Fruit fly (Drosophila melanogaster) whole organism: ENCODE data around the gene CG32036.

Experiments used
- CG8478 ChIP-seq: fragments of >200 bp; optimal IDR thresholded peaks from 2 replicates; lab custom pipeline; 2018; ENCODE audit warnings: inconsistent platforms
- Dll ChIP-seq: fragments of >200 bp; optimal IDR thresholded peaks from 2 replicates; lab custom pipeline; 2017
- usp ChIP-seq: fragments of >200 bp; optimal IDR thresholded peaks from 2 replicates; lab custom pipeline; 2017; ENCODE audit warnings: missing biosample characterization, missing genetic modification characterization, mixed read lengths

DNA sequence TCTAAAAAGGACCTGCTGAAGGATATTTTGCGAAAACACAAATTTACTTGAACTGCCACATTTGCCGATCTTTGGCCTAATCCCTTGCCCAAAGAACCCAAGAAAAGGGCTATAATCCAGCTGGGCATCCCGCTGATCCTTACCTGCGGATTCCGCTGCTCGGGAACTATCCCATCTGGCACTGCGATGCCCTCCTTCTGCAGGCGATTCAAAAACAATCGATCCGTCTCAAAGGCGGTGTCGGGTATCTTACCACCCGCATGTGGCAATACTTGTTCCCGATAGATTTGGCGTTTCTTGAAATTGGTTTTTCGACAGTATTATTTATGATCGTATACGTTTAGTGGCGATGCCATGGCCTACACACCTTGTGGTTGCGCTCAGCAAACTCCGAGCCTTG, 2.3 kb upstream of the CG32036 start:
- no peak for TF ChIP-seq CG8478
- no peak for TF ChIP-seq Dll (lab: Kevin White, UChicago)
- no peak for TF ChIP-seq usp (GFP tag; lab: Kevin White, UChicago)
